Fruit fly (Drosophila melanogaster): ENCODE results near the gene Sgs8.

Gene Sgs8

dm6 chr3L:11555662-11556460 is 46.7 kb upstream of the Sgs8 start (continued):
- TF ChIP-seq Oaz (GFP tag; IDR thresholded peaks at IDR 0.05) (0 out of 2 replicates have a peak, but pooled peaks have one; percentile 12), usp (GFP tag; optimal IDR thresholded peaks at IDR 0.05) (no peak), jing (GFP tag; optimal IDR thresholded peaks at IDR 0.05) (no peak), CG15269 (tag; optimal IDR thresholded peaks at IDR 0.05) (peak; percentile 82), CG12769 (tag; optimal IDR thresholded peaks at IDR 0.05) (peak; percentile 61), vnd (GFP tag; IDR thresholded peaks at IDR 0.05; ENCODE audit: partially characterized antibody) (no peak), CG2116 (GFP tag; optimal IDR thresholded peaks at IDR 0.05) (peak; percentile 35), gcm2 (GFP tag; optimal IDR thresholded peaks at IDR 0.05) (no peak), cad (GFP tag; optimal IDR thresholded peaks at IDR 0.05) (no peak), HLH3B (GFP tag; IDR thresholded peaks at IDR 0.05) (peak; percentile 38; the same call in 1 of the 2 replicates), tin (GFP tag; optimal IDR thresholded peaks at IDR 0.05) (peak; percentile 41), stwl (tag; optimal IDR thresholded peaks at IDR 0.05) (no peak), unc-4 (GFP tag; IDR thresholded peaks at IDR 0.05; ENCODE audit: partially characterized antibody) (no peak), lilli (GFP tag; optimal IDR thresholded peaks at IDR 0.05) (peak; percentile 44), ash1 (GFP tag; optimal IDR thresholded peaks at IDR 0.05) (no peak), sisA (GFP tag; IDR thresholded peaks at IDR 0.05) (peak; percentile 16; the same call in 1 of the 2 replicates), gce (GFP tag; IDR thresholded peaks at IDR 0.05) (peak; percentile 26; the same call in 1 of the 3 replicates), sim (GFP tag; IDR thresholded peaks at IDR 0.05) (no peak), salm (tag; optimal IDR thresholded peaks at IDR 0.05) (peak; percentile 44), Fer1 (GFP tag; optimal IDR thresholded peaks at IDR 0.05) (peak; percentile 41), sqz (GFP tag; optimal IDR thresholded peaks at IDR 0.05) (peak; percentile 9), CG9437 (GFP tag; optimal IDR thresholded peaks at IDR 0.05) (peak; percentile 78), CG8388 (GFP tag; optimal IDR thresholded peaks at IDR 0.05) (peak; percentile 76), CG2875 (GFP tag; optimal IDR thresholded peaks at IDR 0.05) (peak; percentile 61), CG1602 (GFP tag; optimal IDR thresholded peaks at IDR 0.05) (peak; percentile 67), MESR4 (GFP tag; optimal IDR thresholded peaks at IDR 0.05) (no peak), Dref (GFP tag; IDR thresholded peaks at IDR 0.05) (no peak), Kr (GFP tag; optimal IDR thresholded peaks at IDR 0.05) (no peak), CG1233 (GFP tag; optimal IDR thresholded peaks at IDR 0.05) (peak; percentile 68), schlank (tag; optimal IDR thresholded peaks at IDR 0.05) (no peak), CG3995 (GFP tag; optimal IDR thresholded peaks at IDR 0.05) (no peak), Sin3A (optimal IDR thresholded peaks at IDR 0.05) (no peak), repo (GFP tag; optimal IDR thresholded peaks at IDR 0.05) (no peak), CG6654 (GFP tag; optimal IDR thresholded peaks at IDR 0.05) (no peak), fd96Cb (tag; optimal IDR thresholded peaks at IDR 0.05) (peak; percentile 78), chm (GFP tag; IDR thresholded peaks at IDR 0.05) (no peak), Neu2 (GFP tag; optimal IDR thresholded peaks at IDR 0.05; ENCODE audit: borderline replicate concordance) (no peak), CG12391 (tag; optimal IDR thresholded peaks at IDR 0.05) (peak; percentile 87), insv (GFP tag; optimal IDR thresholded peaks at IDR 0.05) (no peak), CG7745 (tag; optimal IDR thresholded peaks at IDR 0.05) (no peak), pfk (GFP tag; optimal IDR thresholded peaks at IDR 0.05) (no peak), CG12155 (GFP tag; optimal IDR thresholded peaks at IDR 0.05) (peak; percentile 53), HLHmδ (GFP tag; optimal IDR thresholded peaks at IDR 0.05) (peak; percentile 44), Hr39 (optimal IDR thresholded peaks at IDR 0.05) (no peak), CG12104 (GFP tag; optimal IDR thresholded peaks at IDR 0.05) (peak; percentile 60), nerfin-1 (tag; optimal IDR thresholded peaks at IDR 0.05) (peak; percentile 77), trem (tag; optimal IDR thresholded peaks at IDR 0.05) (peak; percentile 74), cato (GFP tag; optimal IDR thresholded peaks at IDR 0.05; ENCODE audit: borderline replicate concordance) (peak; percentile 33), Nf-YC (tag; optimal IDR thresholded peaks at IDR 0.05) (peak; percentile 50), CG4328 (GFP tag; optimal IDR thresholded peaks at IDR 0.05) (peak; percentile 57)
